Worm (Caenorhabditis elegans) whole organism, midembryonic: Measurements from ENCODE around the gene C29F9.8.
"Not testable (repeated sequence)": the region's sequence is repeated elsewhere in the genome, so short reads cannot be mapped to it uniquely, and the experiment has no call there.

Experiments
- flt-1 ChIP-seq: fragments of 200-800 bp; sonication (Bioruptor generic); IDR thresholded peaks from 2 replicates; pipeline ENCODE4 v1.3.6; 2022; ENCODE audit warnings: missing genetic modification characterization, missing compliant biosample characterization
- med-1 ChIP-seq: sonication (generic microtip); optimal IDR thresholded peaks from 2 replicates; lab custom pipeline; 2017; ENCODE audit warnings: missing genetic modification characterization, mild to moderate bottlenecking, missing compliant biosample characterization, antibody characterized with exemption, missing genetic modification reagents; ENCODE audit not compliant: insufficient read depth
- ref-1 ChIP-seq: fragments of 200-800 bp; sonication (Bioruptor generic); conservative IDR thresholded peaks from 2 replicates; pipeline ENCODE4 v1.3.6; 2022; ENCODE audit warnings: missing genetic modification reagents, missing genetic modification characterization, missing compliant biosample characterization
- tab-1 ChIP-seq: fragments of 200-800 bp; sonication (Bioruptor generic); IDR thresholded peaks from 2 replicates; pipeline ENCODE4 v1.3.6; 2022; ENCODE audit warnings: missing genetic modification characterization, missing compliant biosample characterization
- ztf-23 ChIP-seq: fragments of 200-800 bp; sonication (Bioruptor generic); IDR thresholded peaks from 2 replicates; pipeline ENCODE4 v1.3.6; 2022; ENCODE audit warnings: missing genetic modification reagents, missing genetic modification characterization, missing compliant biosample characterization
- ztf-29 ChIP-seq: fragments of 200-800 bp; sonication (Bioruptor generic); IDR thresholded peaks from 2 replicates; pipeline ENCODE4 v1.3.6; 2022; ENCODE audit warnings: missing genetic modification reagents, missing genetic modification characterization, missing compliant biosample characterization

DNA sequence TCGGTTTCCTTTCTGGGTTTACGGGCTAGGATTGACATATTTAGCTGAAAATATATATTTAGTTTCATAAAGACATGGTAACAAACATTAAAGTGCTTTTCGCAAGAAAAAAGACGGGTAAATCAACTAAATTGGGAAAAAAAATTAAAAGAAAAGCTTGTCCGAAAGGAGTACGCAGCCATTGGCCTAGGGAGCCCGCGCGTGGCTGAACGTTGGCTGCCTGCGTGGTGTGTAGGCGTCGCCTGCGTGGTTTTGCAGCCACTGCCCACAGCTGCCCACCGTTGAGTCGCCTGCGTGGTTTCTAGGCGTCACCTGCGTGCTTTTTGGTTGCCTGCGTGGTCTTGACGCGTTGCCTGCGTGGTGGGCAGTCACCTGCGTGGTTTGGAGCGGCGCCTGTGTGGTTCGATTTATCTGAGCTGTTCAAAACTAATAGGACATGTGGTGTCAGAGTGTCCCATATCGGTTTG lies 25.1 kb upstream of the C29F9.8 start, which contains the start of gene C29F9.12:
- TF ChIP-seq med-1 (GFP tag; lab: Kevin White, UChicago); tab-1 (GFP tag; lab: Robert Waterston, UW); flt-1; ref-1; ztf-29 (GFP tag; lab: Robert Waterston, UW); ztf-23: not testable (repeated sequence)
